Worm (Caenorhabditis elegans): ENCODE results near the gene sdz-5.
A peak's percentile ranks its signal among the peaks of the same experiment; 100 is the strongest.

Gene sdz-5

ce11 chrII:2985446-2985845, 23.1 kb upstream of the sdz-5 start (continued):
- TF ChIP-seq egrh-3 (GFP tag; IDR thresholded peaks at IDR 0.05) (peak; percentile 71; the same call in 1 of the 2 replicates), unc-62 (GFP tag; optimal IDR thresholded peaks at IDR 0.05) (no peak), attf-6 (GFP tag; IDR thresholded peaks at IDR 0.05) (no peak)

DNA sequence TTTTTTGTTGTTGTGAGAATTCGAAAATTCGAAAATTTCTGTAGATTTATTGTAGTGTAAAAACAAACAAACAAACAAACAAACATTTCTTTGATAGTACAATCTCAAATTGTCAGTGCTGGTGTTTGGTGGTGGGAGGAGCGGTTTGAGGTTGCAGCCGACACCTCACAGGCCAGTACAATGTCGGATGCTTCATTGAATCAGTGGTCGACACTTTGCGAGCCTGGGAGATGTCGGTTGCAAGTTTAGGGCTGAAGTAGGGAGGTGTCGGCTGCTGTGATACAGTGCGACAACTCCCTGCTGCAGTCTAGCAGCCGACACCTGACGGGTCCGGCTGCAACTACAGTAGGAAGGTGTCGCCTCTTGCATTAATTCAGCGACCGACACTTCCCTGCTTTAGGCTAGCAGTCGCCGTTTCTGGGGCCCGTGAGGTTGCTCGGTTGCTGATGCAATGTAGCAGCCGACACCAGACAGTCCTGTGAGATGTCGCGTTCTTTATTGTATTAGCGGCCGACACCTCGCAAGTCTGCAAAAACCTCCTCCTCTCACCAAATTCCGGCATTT, 22.5 kb upstream of the sdz-5 start:
- no peak for TF ChIP-seq unc-62 (GFP tag; optimal IDR thresholded peaks at IDR 0.05)
- no peak for TF ChIP-seq ztf-18 (tag; optimal IDR thresholded peaks at IDR 0.05)
- TF ChIP-seq bed-1 (GFP tag; IDR thresholded peaks at IDR 0.05), result no peak
- no peak for TF ChIP-seq ztf-3 (GFP tag; optimal IDR thresholded peaks at IDR 0.05)
- TF ChIP-seq ceh-58 (GFP tag; IDR thresholded peaks at IDR 0.05), result no peak
- 0 out of 2 replicates have a peak, but pooled peaks have one; percentile 75 for TF ChIP-seq F37B4.10 (GFP tag; IDR thresholded peaks at IDR 0.05)
- TF ChIP-seq B0035.1 (tag; optimal IDR thresholded peaks at IDR 0.05), result no peak
- TF ChIP-seq egl-18 (GFP tag; IDR thresholded peaks at IDR 0.05), result no peak
- TF ChIP-seq F39B2.1 (GFP tag; IDR thresholded peaks at IDR 0.05), result no peak
- TF ChIP-seq F33H1.4 (GFP tag; IDR thresholded peaks at IDR 0.05), result no peak
- no peak for TF ChIP-seq K11D2.4 (GFP tag; IDR thresholded peaks at IDR 0.05)
- peak; percentile 61; the same call in 1 of the 2 replicates for TF ChIP-seq egrh-3 (GFP tag; IDR thresholded peaks at IDR 0.05)
- TF ChIP-seq D2030.7 (GFP tag; IDR thresholded peaks at IDR 0.05), result no peak
- no peak for TF ChIP-seq him-1 (tag; optimal IDR thresholded peaks at IDR 0.05)
- TF ChIP-seq ceh-79 (tag; optimal IDR thresholded peaks at IDR 0.05), result no peak
- TF ChIP-seq nfyb-1 (GFP tag; IDR thresholded peaks at IDR 0.05), result 0 out of 2 replicates have a peak, but pooled peaks have one; percentile 45
- peak; percentile 28 for TF ChIP-seq zim-3 (tag; optimal IDR thresholded peaks at IDR 0.05)
- TF ChIP-seq athp-1 (tag; optimal IDR thresholded peaks at IDR 0.05), result no peak
- TF ChIP-seq mxl-1 (tag; optimal IDR thresholded peaks at IDR 0.05), result no peak
- TF ChIP-seq madf-3 (GFP tag; IDR thresholded peaks at IDR 0.05), result no peak
- TF ChIP-seq snpc-3.4 (tag; optimal IDR thresholded peaks at IDR 0.05), result no peak
- peak; percentile 8; the same call in 1 of the 2 replicates for TF ChIP-seq mcd-1 (GFP tag; IDR thresholded peaks at IDR 0.05)
- no peak for TF ChIP-seq snpc-4 (GFP tag; optimal IDR thresholded peaks at IDR 0.05)
- peak; percentile 62 to 86 (median 80) for TF ChIP-seq snpc-4 (tag; optimal IDR thresholded peaks at IDR 0.05)
- TF ChIP-seq sptf-2 (GFP tag; optimal IDR thresholded peaks at IDR 0.05), result peak; percentile 12
- no peak for TF ChIP-seq ztf-25 (GFP tag; IDR thresholded peaks at IDR 0.05)
- no peak for TF ChIP-seq xnd-1 (tag; optimal IDR thresholded peaks at IDR 0.05)
- TF ChIP-seq aptf-2 (GFP tag; conservative IDR thresholded peaks at IDR 0.05), result no peak
- TF ChIP-seq ets-4 (GFP tag; optimal IDR thresholded peaks at IDR 0.05), result no peak
- peak; percentile 69 for TF ChIP-seq zfh-2 (GFP tag; conservative IDR thresholded peaks at IDR 0.05)
- no peak for TF ChIP-seq Y67H2A.10 (GFP tag; conservative IDR thresholded peaks at IDR 0.05)
- TF ChIP-seq chd-7 (tag; optimal IDR thresholded peaks at IDR 0.05), result no peak
- TF ChIP-seq ceh-100 (GFP tag; IDR thresholded peaks at IDR 0.05), result no peak
- no peak for TF ChIP-seq B0261.1 (tag; optimal IDR thresholded peaks at IDR 0.05)
- no peak for TF ChIP-seq madf-8 (GFP tag; conservative IDR thresholded peaks at IDR 0.05)
- no peak for TF ChIP-seq F49E8.2 (tag; optimal IDR thresholded peaks at IDR 0.05; ENCODE audit: insufficient read depth)
- TF ChIP-seq sea-2 (GFP tag; IDR thresholded peaks at IDR 0.05), result no peak
- 0 out of 2 replicates have a peak, but pooled peaks have one; percentile 5 for TF ChIP-seq ztf-28 (GFP tag; IDR thresholded peaks at IDR 0.05)
- TF ChIP-seq repo-1 (tag; optimal IDR thresholded peaks at IDR 0.05), result no peak
- TF ChIP-seq F10E7.11 (tag; optimal IDR thresholded peaks at IDR 0.05), result no peak
- TF ChIP-seq die-1 (tag; optimal IDR thresholded peaks at IDR 0.05), result no peak
- TF ChIP-seq nfya-2 (GFP tag; IDR thresholded peaks at IDR 0.05), result no peak
- TF ChIP-seq cebp-1 (GFP tag; IDR thresholded peaks at IDR 0.05), result 0 out of 2 replicates have a peak, but pooled peaks have one; percentile 27
- peak; percentile 36 for TF ChIP-seq cebp-1 (tag; optimal IDR thresholded peaks at IDR 0.05)
